Worm (Caenorhabditis elegans): ENCODE data around the gene F44E2.3.
A peak's percentile ranks its signal among the peaks of the same experiment; 100 is the strongest.

The F44E2.3 gene

DNA sequence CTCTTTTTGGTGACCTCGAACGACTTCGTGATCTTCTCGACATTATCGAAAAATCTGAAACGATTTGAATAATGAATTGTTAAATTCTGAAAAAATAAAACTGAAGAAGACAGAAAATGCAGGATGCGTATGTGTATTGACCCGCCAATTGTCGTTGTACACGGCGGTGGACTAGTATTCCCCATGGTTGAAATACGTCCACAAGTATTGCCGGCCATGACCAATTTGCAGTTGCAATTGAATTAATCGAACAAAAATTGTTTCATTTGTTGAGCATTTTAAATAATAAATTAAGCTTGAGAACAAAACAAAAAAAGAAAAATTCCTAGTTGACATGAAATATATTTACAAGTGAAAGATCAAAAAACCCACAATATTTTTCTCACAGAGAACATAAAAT is at the start of gene F44E2.3:
TSS of gene F44E2.3 (minus strand) at position 61 of the 400 bp plus-strand sequence.
- 0 out of 2 replicates have a peak, but pooled peaks have one; percentile 24 for TF ChIP-seq D2030.7 (GFP tag; IDR thresholded peaks at IDR 0.05)
- no peak for TF ChIP-seq ZK185.1 (tag; optimal IDR thresholded peaks at IDR 0.05; ENCODE audit: poor library complexity, severe bottlenecking)

DNA sequence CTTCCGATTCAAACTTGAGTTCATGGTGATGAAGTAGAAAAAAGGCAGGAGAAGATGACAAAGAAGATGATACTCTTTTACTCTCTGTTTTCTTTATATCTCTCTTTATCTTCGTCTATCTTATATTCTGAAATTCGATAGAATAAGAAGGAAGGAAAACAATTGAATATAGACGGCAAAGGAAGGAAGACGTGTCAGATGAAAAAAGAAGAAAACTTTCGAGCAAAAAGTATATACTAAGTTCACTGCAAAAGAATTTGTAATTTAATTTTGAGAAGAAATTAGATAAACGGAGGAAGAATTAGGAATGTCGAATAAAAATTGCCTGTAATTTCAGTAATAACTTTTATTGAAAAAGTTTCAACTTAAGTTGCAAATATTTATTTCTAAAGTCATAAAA is 47.9 kb upstream of the F44E2.3 start, which contains the start of gene K01F9.2:
TSS of gene K01F9.2 (minus strand) at position 127 of the 400 bp plus-strand sequence.
- TF ChIP-seq atf-7 (tag; optimal IDR thresholded peaks at IDR 0.05), result no peak

DNA sequence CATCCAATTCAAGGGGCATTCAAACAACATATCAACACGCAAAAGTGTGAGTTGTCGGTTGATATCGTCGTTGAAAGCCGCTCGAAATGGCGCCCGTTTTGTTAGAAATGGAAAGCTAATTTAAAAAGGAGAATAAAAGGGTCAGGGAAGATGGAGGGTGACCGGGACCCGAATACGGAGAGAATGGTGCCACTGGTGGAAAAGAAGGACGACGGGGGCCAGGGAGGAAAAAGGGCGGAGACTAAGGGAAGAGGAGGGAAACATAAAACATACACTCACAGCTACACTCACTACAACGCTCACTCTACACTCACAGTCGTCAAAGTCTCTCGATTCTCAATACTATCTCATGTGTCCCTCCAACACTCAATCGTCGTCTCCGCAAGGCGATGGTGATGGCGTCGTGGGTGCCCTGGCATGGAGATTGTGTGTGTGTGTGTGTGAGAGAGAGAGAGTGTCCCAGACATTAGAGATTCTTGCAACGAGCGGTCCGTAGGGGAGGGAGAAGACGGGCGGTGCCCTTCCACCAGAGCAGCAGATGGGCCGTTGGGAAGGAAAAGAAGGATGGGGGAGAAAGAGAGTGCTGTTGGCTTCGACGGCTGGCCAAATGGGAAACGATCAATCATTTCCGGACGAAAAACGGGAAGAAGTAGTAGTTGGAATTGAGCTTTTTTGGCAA is 45.0 kb upstream of the F44E2.3 start:
- TF ChIP-seq rcor-1 (GFP tag; IDR thresholded peaks at IDR 0.05) (no peak), T07F8.4 (tag; optimal IDR thresholded peaks at IDR 0.05) (no peak), K11D2.4 (GFP tag; IDR thresholded peaks at IDR 0.05) (0 out of 2 replicates have a peak, but pooled peaks have one; percentile 23), hlh-12 (tag; optimal IDR thresholded peaks at IDR 0.05) (no peak), F52B5.7 (tag; optimal IDR thresholded peaks at IDR 0.05) (no peak), aptf-2 (GFP tag; conservative IDR thresholded peaks at IDR 0.05) (0 out of 2 replicates have a peak, but pooled peaks have one; percentile 37), lin-35 (GFP tag; optimal IDR thresholded peaks at IDR 0.05) (peak in 1 of 3 experiments; percentile 56), cebp-1 (GFP tag; IDR thresholded peaks at IDR 0.05) (no peak), cebp-1 (tag; optimal IDR thresholded peaks at IDR 0.05) (peak; percentile 71), snpc-4 (GFP tag; optimal IDR thresholded peaks at IDR 0.05) (peak; percentile 28), snpc-4 (tag; optimal IDR thresholded peaks at IDR 0.05) (peak in 1 of 4 experiments; percentile 35), ama-1 (optimal IDR thresholded peaks at IDR 0.05) (peak; percentile 73), ama-1 (GFP tag; optimal IDR thresholded peaks at IDR 0.05) (no peak), die-1 (tag; optimal IDR thresholded peaks at IDR 0.05) (peak; percentile 15), ets-4 (GFP tag; optimal IDR thresholded peaks at IDR 0.05) (no peak), pbrm-1 (GFP tag; IDR thresholded peaks at IDR 0.05) (0 out of 2 replicates have a peak, but pooled peaks have one; percentile 33), attf-5 (GFP tag; optimal IDR thresholded peaks at IDR 0.05) (peak; percentile 53), somi-1 (GFP tag; optimal IDR thresholded peaks at IDR 0.05) (peak; percentile 52), ceh-27 (GFP tag; optimal IDR thresholded peaks at IDR 0.05) (peak; percentile 81), C06A6.2 (GFP tag; conservative IDR thresholded peaks at IDR 0.05) (0 out of 2 replicates have a peak, but pooled peaks have one; percentile 30), egrh-3 (GFP tag; IDR thresholded peaks at IDR 0.05) (peak; percentile 68), madf-10 (tag; optimal IDR thresholded peaks at IDR 0.05) (peak; percentile 32), zfh-2 (GFP tag; conservative IDR thresholded peaks at IDR 0.05) (peak; percentile 94), nhr-120 (GFP tag; IDR thresholded peaks at IDR 0.05) (no peak), tbp1 (GFP tag; optimal IDR thresholded peaks at IDR 0.05) (peak; percentile 8), dpff-1 (tag; optimal IDR thresholded peaks at IDR 0.05) (no peak), ZK185.1 (tag; optimal IDR thresholded peaks at IDR 0.05; ENCODE audit: poor library complexity, severe bottlenecking) (peak; percentile 68), ekl-4 (GFP tag; IDR thresholded peaks at IDR 0.05) (peak; percentile 59; the same call in 1 of the 2 replicates), K12H6.12 (tag; optimal IDR thresholded peaks at IDR 0.05) (peak; percentile 83), Y53G8AR.9 (GFP tag; conservative IDR thresholded peaks at IDR 0.05) (no peak), bed-1 (GFP tag; IDR thresholded peaks at IDR 0.05) (no peak), F39B2.1 (GFP tag; IDR thresholded peaks at IDR 0.05) (no peak), B0336.3 (GFP tag; IDR thresholded peaks at IDR 0.05) (0 out of 2 replicates have a peak, but pooled peaks have one; percentile 39), Y67H2A.10 (GFP tag; conservative IDR thresholded peaks at IDR 0.05) (no peak), ztf-18 (tag; optimal IDR thresholded peaks at IDR 0.05) (peak; percentile 45), nfya-2 (GFP tag; IDR thresholded peaks at IDR 0.05) (no peak), rpc-1 (optimal IDR thresholded peaks at IDR 0.05) (no peak), rpc-1 (tag; optimal IDR thresholded peaks at IDR 0.05) (no peak), ceh-58 (GFP tag; IDR thresholded peaks at IDR 0.05) (no peak), chd-7 (tag; optimal IDR thresholded peaks at IDR 0.05) (peak; percentile 76), ztf-3 (GFP tag; optimal IDR thresholded peaks at IDR 0.05) (no peak), F22D6.2 (tag; optimal IDR thresholded peaks at IDR 0.05) (no peak), mcd-1 (GFP tag; IDR thresholded peaks at IDR 0.05) (peak; percentile 52)
